Fruit fly (Drosophila melanogaster) whole organism, pupa: ENCODE results near the gene Swt1.

Source experiments
- CG10348 ChIP-seq: fragments of 200-800 bp; sonication (Bioruptor generic); IDR thresholded peaks from 2 replicates; pipeline ENCODE4 v1.3.6; 2022; ENCODE audit warnings: missing biosample characterization, missing genetic modification characterization
- CG12605 ChIP-seq: fragments of 200-800 bp; sonication (Bioruptor generic); IDR thresholded peaks from 2 replicates; pipeline ENCODE4 v1.3.6; 2022; ENCODE audit warnings: missing biosample characterization, missing genetic modification characterization
- CG13204 ChIP-seq: fragments of 200-800 bp; sonication (Bioruptor generic); optimal IDR thresholded peaks from 2 replicates; lab custom pipeline; 2018; ENCODE audit warnings: missing biosample characterization, mild to moderate bottlenecking, missing genetic modification characterization, moderate library complexity
- CG14655 ChIP-seq: fragments of 200-800 bp; sonication (Bioruptor generic); optimal IDR thresholded peaks from 3 replicates; lab custom pipeline; 2017; ENCODE audit warnings: mild to moderate bottlenecking, missing biosample characterization, missing genetic modification reagents, missing genetic modification characterization
- CG15710 ChIP-seq: fragments of 200-800 bp; sonication (Bioruptor generic); optimal IDR thresholded peaks from 2 replicates; lab custom pipeline; 2018; ENCODE audit warnings: missing biosample characterization, mild to moderate bottlenecking, missing genetic modification characterization, moderate library complexity
- CG17806 ChIP-seq: fragments of 200-800 bp; sonication (Bioruptor generic); optimal IDR thresholded peaks from 2 replicates; lab custom pipeline; 2018; ENCODE audit warnings: missing biosample characterization, mild to moderate bottlenecking, missing genetic modification characterization, moderate library complexity
- CG32121 ChIP-seq: fragments of 200-800 bp; sonication (Bioruptor generic); IDR thresholded peaks from 2 replicates; pipeline ENCODE4 v1.3.6; 2022; ENCODE audit warnings: missing biosample characterization, missing genetic modification characterization
- CG34367 ChIP-seq: fragments of 200-800 bp; sonication (Bioruptor generic); optimal IDR thresholded peaks from 2 replicates; lab custom pipeline; 2018; ENCODE audit warnings: missing biosample characterization, mild to moderate bottlenecking, missing genetic modification characterization
- CG4496 ChIP-seq: fragments of 200-800 bp; sonication (Bioruptor generic); IDR thresholded peaks from 3 replicates; pipeline ENCODE4 v1.3.6; 2022; ENCODE audit warnings: missing biosample characterization, missing genetic modification characterization
- CG8159 ChIP-seq: fragments of 200-800 bp; sonication (Bioruptor generic); optimal IDR thresholded peaks from 3 replicates; lab custom pipeline; 2018; ENCODE audit warnings: missing biosample characterization, mild to moderate bottlenecking, missing genetic modification characterization, moderate library complexity
- CG8301 ChIP-seq: fragments of 200-800 bp; sonication (Bioruptor generic); optimal IDR thresholded peaks from 2 replicates; lab custom pipeline; 2018; ENCODE audit warnings: missing biosample characterization, mild to moderate bottlenecking, missing genetic modification characterization
- CG9948 ChIP-seq: fragments of 200-800 bp; sonication (Bioruptor generic); optimal IDR thresholded peaks from 2 replicates; lab custom pipeline; 2018; ENCODE audit warnings: missing biosample characterization, mild to moderate bottlenecking, missing genetic modification characterization, moderate library complexity
- D1 ChIP-seq: fragments of 200-800 bp; sonication (Bioruptor generic); optimal IDR thresholded peaks from 2 replicates; lab custom pipeline; 2018; ENCODE audit warnings: missing biosample characterization, mild to moderate bottlenecking, missing genetic modification characterization, moderate library complexity
- EcR ChIP-seq: fragments of 200-800 bp; sonication (Bioruptor generic); optimal IDR thresholded peaks from 3 replicates; lab custom pipeline; 2019; ENCODE audit warnings: missing biosample characterization, missing genetic modification characterization, mild to moderate bottlenecking, moderate library complexity, missing genetic modification reagents
- Ets98B ChIP-seq: fragments of 200-800 bp; sonication (Bioruptor generic); IDR thresholded peaks from 2 replicates; pipeline ENCODE4 v1.3.6; 2022; ENCODE audit warnings: missing biosample characterization, missing genetic modification characterization
- Pif1A ChIP-seq: fragments of 200-800 bp; sonication (Bioruptor generic); optimal IDR thresholded peaks from 3 replicates; lab custom pipeline; 2016; ENCODE audit warnings: missing biosample characterization, missing genetic modification characterization
- Pif1B ChIP-seq: fragments of 200-800 bp; sonication (Bioruptor generic); optimal IDR thresholded peaks from 3 replicates; lab custom pipeline; 2016; ENCODE audit warnings: missing biosample characterization, missing genetic modification characterization
- Snoo ChIP-seq: fragments of 200-800 bp; sonication (Bioruptor generic); optimal IDR thresholded peaks from 3 replicates; lab custom pipeline; 2017; ENCODE audit warnings: missing biosample characterization, mild to moderate bottlenecking, missing genetic modification characterization, inconsistent platforms
- fd96Ca ChIP-seq: fragments of 200-800 bp; sonication (Bioruptor generic); IDR thresholded peaks from 3 replicates; pipeline ENCODE4 v1.3.6; 2022; ENCODE audit warnings: missing biosample characterization, missing genetic modification characterization
- gl ChIP-seq: fragments of 200-800 bp; sonication (Bioruptor generic); optimal IDR thresholded peaks from 2 replicates; lab custom pipeline; 2018; ENCODE audit warnings: missing biosample characterization, mild to moderate bottlenecking, missing genetic modification characterization
- rn ChIP-seq: fragments of 200-800 bp; sonication (Bioruptor generic); IDR thresholded peaks from 2 replicates; pipeline ENCODE4 v1.3.6; 2022; ENCODE audit warnings: missing biosample characterization, missing genetic modification characterization

Swt1 gene

dm6 chrX:18103353-18103752 lies 13.0 kb upstream of the Swt1 start, which contains the start of gene CG7135:
Gene CG7135 (plus strand): TSS chrX:18103653.
- TF ChIP-seq CG8301 (no peak), D1 (tag; lab: Kevin White, UChicago) (no peak), CG14655 (GFP tag; lab: Kevin White, UChicago) (no peak), gl (tag; lab: Kevin White, UChicago) (no peak), CG9948 (no peak), CG17806 (no peak), Pif1B (GFP tag; lab: Kevin White, UChicago) (no peak)

dm6 chrX:18101778-18102177 lies 11.5 kb upstream of the Swt1 start, which contains the start of gene Taf8:
Gene Taf8 (plus strand): TSS chrX:18101970.
- no peak for TF ChIP-seq fd96Ca (GFP tag; lab: Robert Waterston, UW)
- TF ChIP-seq Pif1A (GFP tag; lab: Kevin White, UChicago), result no peak
- no peak for TF ChIP-seq CG10348

dm6 chrX:18101098-18101711 lies 10.9 kb upstream of the Swt1 start, which contains the start of gene Mvb12:
Gene Mvb12 (minus strand): TSS chrX:18101314.
- TF ChIP-seq gl (tag; lab: Kevin White, UChicago), result no peak
- TF ChIP-seq Snoo (tag; lab: Kevin White, UChicago), result no peak
- no peak for TF ChIP-seq Ets98B (GFP tag; lab: Robert Waterston, UW)
- no peak for TF ChIP-seq Pif1A (GFP tag; lab: Kevin White, UChicago)
- no peak for TF ChIP-seq D1 (tag; lab: Kevin White, UChicago)
- no peak for TF ChIP-seq Pif1B (GFP tag; lab: Kevin White, UChicago)
- no peak for TF ChIP-seq CG13204
- TF ChIP-seq fd96Ca (GFP tag; lab: Robert Waterston, UW), result no peak
- no peak for TF ChIP-seq CG14655 (GFP tag; lab: Kevin White, UChicago)
- no peak for TF ChIP-seq CG15710
- no peak for TF ChIP-seq CG9948
- TF ChIP-seq CG8301, result no peak
- TF ChIP-seq CG4496 (GFP tag; lab: Robert Waterston, UW), result no peak
- no peak for TF ChIP-seq CG12605 (GFP tag; lab: Robert Waterston, UW)
- TF ChIP-seq CG32121 (GFP tag; lab: Robert Waterston, UW), result no peak
- no peak for TF ChIP-seq rn
- TF ChIP-seq CG34367 (tag; lab: Kevin White, UChicago), result no peak
- no peak for TF ChIP-seq CG10348

dm6 chrX:18100146-18100669 lies 9.9 kb upstream of the Swt1 start:
- TF ChIP-seq CG15710 (no peak), CG32121 (GFP tag; lab: Robert Waterston, UW) (0 out of 2 replicates have a peak, but pooled peaks have one; percentile 33), CG14655 (GFP tag; lab: Kevin White, UChicago) (no peak), CG10348 (no peak), EcR (no peak), CG9948 (no peak), CG8301 (no peak)

dm6 chrX:18094747-18095352 lies 4.5 kb upstream of the Swt1 start:
- TF ChIP-seq Ets98B (GFP tag; lab: Robert Waterston, UW) (peak; percentile 45), CG34367 (tag; lab: Kevin White, UChicago) (peak; percentile 35), CG9948 (peak; percentile 65), Pif1B (GFP tag; lab: Kevin White, UChicago) (no peak), CG8301 (peak; percentile 55), rn (no peak), D1 (tag; lab: Kevin White, UChicago) (no peak), fd96Ca (GFP tag; lab: Robert Waterston, UW) (peak; percentile 19; the same call in 1 of the 3 replicates), CG8159 (tag; lab: Kevin White, UChicago) (peak; percentile 65), Snoo (tag; lab: Kevin White, UChicago) (peak; percentile 44), Pif1A (GFP tag; lab: Kevin White, UChicago) (peak; percentile 11), gl (tag; lab: Kevin White, UChicago) (no peak), CG12605 (GFP tag; lab: Robert Waterston, UW) (0 out of 2 replicates have a peak, but pooled peaks have one; percentile 9), CG13204 (no peak), CG4496 (GFP tag; lab: Robert Waterston, UW) (peak; percentile 59; the same call in 2 of the 3 replicates), CG10348 (no peak), CG32121 (GFP tag; lab: Robert Waterston, UW) (0 out of 2 replicates have a peak, but pooled peaks have one; percentile 41), CG14655 (GFP tag; lab: Kevin White, UChicago) (peak; percentile 78), CG15710 (peak; percentile 65), CG17806 (peak; percentile 63), EcR (no peak)

- TF ChIP-seq CG4496 (GFP tag; lab: Robert Waterston, UW) (no peak), CG10348 (no peak), CG14655 (GFP tag; lab: Kevin White, UChicago) (no peak), EcR (peak; percentile 12), Pif1A (GFP tag; lab: Kevin White, UChicago) (no peak), Ets98B (GFP tag; lab: Robert Waterston, UW) (no peak), CG34367 (tag; lab: Kevin White, UChicago) (no peak), CG12605 (GFP tag; lab: Robert Waterston, UW) (no peak)
Measured at dm6 chrX:18094130-18094529, 3.8 kb upstream of the Swt1 start.
